Worm (Caenorhabditis elegans): ENCODE measurements around the gene K11G12.6.

ce11 chrX:6682683-6683082, 46.8 kb downstream of the K11G12.6 start, which contains the start of gene F38B6.8:
- TF ChIP-seq ama-1 (optimal IDR thresholded peaks at IDR 0.05) (no peak), ama-1 (GFP tag; optimal IDR thresholded peaks at IDR 0.05) (no peak), K12H6.12 (tag; optimal IDR thresholded peaks at IDR 0.05) (no peak), pha-4 (tag; optimal IDR thresholded peaks at IDR 0.05) (no peak), egrh-3 (GFP tag; IDR thresholded peaks at IDR 0.05) (no peak), nfya-1 (tag; optimal IDR thresholded peaks at IDR 0.05; ENCODE audit: borderline replicate concordance, insufficient read depth) (no peak), lir-1 (GFP tag; conservative IDR thresholded peaks at IDR 0.05) (no peak)
